Fruit fly (Drosophila melanogaster): ENCODE data around the gene Brd8.

Gene Brd8

DNA sequence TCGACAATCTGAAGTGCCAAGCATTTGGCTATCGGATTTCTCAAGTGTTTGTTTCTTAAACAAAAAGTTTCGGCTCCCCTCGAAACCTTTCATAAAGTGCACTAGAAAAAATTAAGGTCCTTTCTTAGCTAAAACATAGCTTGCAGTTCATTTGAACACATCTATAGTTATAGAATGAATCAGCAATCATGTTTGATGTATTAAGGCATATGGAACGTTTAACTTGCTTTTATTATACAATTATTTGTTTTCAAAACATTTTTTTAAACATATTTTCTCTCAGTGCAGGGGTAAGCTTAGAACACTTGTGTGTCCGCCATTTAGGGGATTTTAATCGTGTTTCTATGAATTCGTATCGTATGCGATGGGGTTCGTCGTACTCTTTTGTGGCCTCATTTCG lies 51.3 kb downstream of the Brd8 start (continued):
- no peak for TF ChIP-seq nerfin-2 (GFP tag; IDR thresholded peaks at IDR 0.05; ENCODE audit: partially characterized antibody)
- TF ChIP-seq CG3065 (GFP tag; optimal IDR thresholded peaks at IDR 0.05), result peak; percentile 20
- TF ChIP-seq lab (GFP tag; optimal IDR thresholded peaks at IDR 0.05), result peak; percentile 39
- peak; percentile 47; the same call in 1 of the 2 replicates for TF ChIP-seq esg (GFP tag; conservative IDR thresholded peaks at IDR 0.05)
- TF ChIP-seq unpg (GFP tag; optimal IDR thresholded peaks at IDR 0.05), result peak; percentile 69
- peak; percentile 21 for TF ChIP-seq CG1233 (GFP tag; optimal IDR thresholded peaks at IDR 0.05)
- TF ChIP-seq CG12769 (tag; optimal IDR thresholded peaks at IDR 0.05), result peak; percentile 23
- peak; percentile 56 for TF ChIP-seq CG16815 (GFP tag; optimal IDR thresholded peaks at IDR 0.05)
- peak; percentile 78 for TF ChIP-seq Ssrp (tag; optimal IDR thresholded peaks at IDR 0.05)
- TF ChIP-seq CG18599 (GFP tag; optimal IDR thresholded peaks at IDR 0.05), result peak; percentile 57
- peak; percentile 47 for TF ChIP-seq CG18476 (GFP tag; optimal IDR thresholded peaks at IDR 0.05)
- TF ChIP-seq CG9609 (GFP tag; optimal IDR thresholded peaks at IDR 0.05), result peak; percentile 17
- TF ChIP-seq ERR (GFP tag; optimal IDR thresholded peaks at IDR 0.05), result no peak
- peak; percentile 66 for TF ChIP-seq CG30431 (GFP tag; optimal IDR thresholded peaks at IDR 0.05)
- TF ChIP-seq psq (GFP tag; optimal IDR thresholded peaks at IDR 0.05), result peak; percentile 37
- TF ChIP-seq oc (tag; optimal IDR thresholded peaks at IDR 0.05), result peak; percentile 80
- TF ChIP-seq gem (tag; optimal IDR thresholded peaks at IDR 0.05), result peak; percentile 81
- TF ChIP-seq Bgb (GFP tag; IDR thresholded peaks at IDR 0.05; ENCODE audit: partially characterized antibody), result no peak
- peak; percentile 42 for TF ChIP-seq Lhr (GFP tag; optimal IDR thresholded peaks at IDR 0.05)
- peak; percentile 31; the same call in 1 of the 3 replicates for TF ChIP-seq ase (GFP tag; IDR thresholded peaks at IDR 0.05)
- no peak for TF ChIP-seq al (GFP tag; IDR thresholded peaks at IDR 0.05)
- TF ChIP-seq CG10654 (GFP tag; optimal IDR thresholded peaks at IDR 0.05), result peak; percentile 43
- peak; percentile 28 for TF ChIP-seq CG3838 (GFP tag; optimal IDR thresholded peaks at IDR 0.05)
- 0 out of 2 replicates have a peak, but pooled peaks have one; percentile 12 for TF ChIP-seq E2f2 (GFP tag; IDR thresholded peaks at IDR 0.05)
- TF ChIP-seq pita (GFP tag; optimal IDR thresholded peaks at IDR 0.05), result no peak
- TF ChIP-seq ken (GFP tag; IDR thresholded peaks at IDR 0.05), result 0 out of 3 replicates have a peak, but pooled peaks have one; percentile 11
- TF ChIP-seq CG17361 (GFP tag; IDR thresholded peaks at IDR 0.05), result peak; percentile 85
- TF ChIP-seq CG2202 (tag; optimal IDR thresholded peaks at IDR 0.05), result peak; percentile 81
- TF ChIP-seq sr (GFP tag; IDR thresholded peaks at IDR 0.05), result no peak
- TF ChIP-seq Fer1 (GFP tag; optimal IDR thresholded peaks at IDR 0.05), result no peak
- TF ChIP-seq nom (GFP tag; optimal IDR thresholded peaks at IDR 0.05), result no peak
- TF ChIP-seq CG10274 (GFP tag; optimal IDR thresholded peaks at IDR 0.05), result no peak
- TF ChIP-seq CG3281 (GFP tag; optimal IDR thresholded peaks at IDR 0.05), result peak; percentile 12
- TF ChIP-seq zfh1 (GFP tag; IDR thresholded peaks at IDR 0.05), result peak; percentile 73
- no peak for TF ChIP-seq prd (optimal IDR thresholded peaks at IDR 0.05)
- peak; percentile 74 for TF ChIP-seq prd (GFP tag; IDR thresholded peaks at IDR 0.05)
- no peak for TF ChIP-seq CG4328 (GFP tag; optimal IDR thresholded peaks at IDR 0.05)
- TF ChIP-seq Xbp1 (GFP tag; optimal IDR thresholded peaks at IDR 0.05), result peak; percentile 66
- peak; percentile 22 for TF ChIP-seq CG3407 (GFP tag; optimal IDR thresholded peaks at IDR 0.05)
- TF ChIP-seq HLH54F (GFP tag; optimal IDR thresholded peaks at IDR 0.05), result peak; percentile 14
- TF ChIP-seq so (GFP tag; IDR thresholded peaks at IDR 0.05), result peak; percentile 53; the same call in 1 of the 3 replicates
- TF ChIP-seq yki (optimal IDR thresholded peaks at IDR 0.05), result no peak
- TF ChIP-seq HmgZ (tag; optimal IDR thresholded peaks at IDR 0.05), result peak; percentile 17
- TF ChIP-seq CG2199 (GFP tag; IDR thresholded peaks at IDR 0.05), result 0 out of 3 replicates have a peak, but pooled peaks have one; percentile 20
- TF ChIP-seq CG9727 (GFP tag; optimal IDR thresholded peaks at IDR 0.05), result peak; percentile 71
- TF ChIP-seq CG7556 (GFP tag; optimal IDR thresholded peaks at IDR 0.05), result peak; percentile 47
- TF ChIP-seq gsb-n (tag; optimal IDR thresholded peaks at IDR 0.05), result peak; percentile 53
- TF ChIP-seq kah (GFP tag; optimal IDR thresholded peaks at IDR 0.05), result peak; percentile 6
- TF ChIP-seq lov (optimal IDR thresholded peaks at IDR 0.05), result no peak
- 0 out of 3 replicates have a peak, but pooled peaks have one; percentile 64 for TF ChIP-seq lov (GFP tag; IDR thresholded peaks at IDR 0.05)
- TF ChIP-seq az2 (GFP tag; optimal IDR thresholded peaks at IDR 0.05), result peak; percentile 71
